Fruit fly (Drosophila melanogaster) whole organism, embryonic: Measurements from ENCODE around the gene Fitm.

Experiments used
- Asciz ChIP-seq: fragments of 200-800 bp; sonication (Bioruptor generic); optimal IDR thresholded peaks from 2 replicates; lab custom pipeline; 2017; ENCODE audit warnings: missing biosample characterization, mild to moderate bottlenecking, missing genetic modification characterization, missing genetic modification reagents
- BtbVII ChIP-seq: fragments of 200-800 bp; sonication (Bioruptor generic); optimal IDR thresholded peaks from 3 replicates; lab custom pipeline; 2017; ENCODE audit warnings: missing biosample characterization, mild to moderate bottlenecking, missing genetic modification characterization
- CG10565 ChIP-seq: fragments of 200-800 bp; sonication (Bioruptor generic); optimal IDR thresholded peaks from 3 replicates; lab custom pipeline; 2016; ENCODE audit warnings: missing biosample characterization, mild to moderate bottlenecking, missing genetic modification characterization
- CG10959 ChIP-seq: fragments of 200-800 bp; sonication (Bioruptor generic); IDR thresholded peaks from 2 replicates; pipeline ENCODE4 v1.3.6; 2022; ENCODE audit warnings: missing biosample characterization, missing genetic modification characterization
- CG11504 ChIP-seq: fragments of 200-800 bp; sonication (Bioruptor generic); optimal IDR thresholded peaks from 3 replicates; lab custom pipeline; 2019; ENCODE audit warnings: missing biosample characterization, mild to moderate bottlenecking, missing genetic modification characterization, moderate library complexity
- CG11560 ChIP-seq: fragments of 200-800 bp; sonication (Bioruptor generic); IDR thresholded peaks from 3 replicates; pipeline ENCODE4 v1.3.6; 2022; ENCODE audit warnings: missing biosample characterization, missing genetic modification characterization
- CG11723 ChIP-seq: fragments of 200-800 bp; sonication (Bioruptor generic); optimal IDR thresholded peaks from 2 replicates; lab custom pipeline; 2017; ENCODE audit warnings: missing biosample characterization, mild to moderate bottlenecking, missing genetic modification characterization
- CG12104 ChIP-seq: fragments of 200-800 bp; sonication (Bioruptor generic); optimal IDR thresholded peaks from 3 replicates; lab custom pipeline; 2016; ENCODE audit warnings: missing biosample characterization, missing genetic modification characterization
- CG12219 ChIP-seq: fragments of 200-800 bp; sonication (Bioruptor generic); optimal IDR thresholded peaks from 3 replicates; lab custom pipeline; 2018; ENCODE audit warnings: missing biosample characterization, mild to moderate bottlenecking, missing genetic modification characterization
- CG15479 ChIP-seq: fragments of 200-800 bp; sonication (Bioruptor generic); optimal IDR thresholded peaks from 3 replicates; lab custom pipeline; 2019; ENCODE audit warnings: missing biosample characterization, mild to moderate bottlenecking, missing genetic modification characterization, moderate library complexity
- CG16815 ChIP-seq: fragments of 200-800 bp; sonication (Bioruptor generic); optimal IDR thresholded peaks from 3 replicates; lab custom pipeline; 2017; ENCODE audit warnings: missing biosample characterization, mild to moderate bottlenecking, missing genetic modification characterization
- CG17612 ChIP-seq: fragments of 200-800 bp; sonication (Bioruptor generic); IDR thresholded peaks from 2 replicates; pipeline ENCODE4 v1.3.6; 2022; ENCODE audit warnings: missing biosample characterization, missing genetic modification characterization
- CG1792 ChIP-seq: fragments of 200-800 bp; sonication (Bioruptor generic); optimal IDR thresholded peaks from 2 replicates; lab custom pipeline; 2016; ENCODE audit warnings: missing biosample characterization, missing genetic modification characterization
- CG2120 ChIP-seq: fragments of 200-800 bp; sonication (Bioruptor generic); optimal IDR thresholded peaks from 3 replicates; lab custom pipeline; 2016; ENCODE audit warnings: missing biosample characterization, missing genetic modification characterization
- CG30403 ChIP-seq: fragments of 200-800 bp; sonication (Bioruptor generic); optimal IDR thresholded peaks from 3 replicates; lab custom pipeline; 2016; ENCODE audit warnings: missing biosample characterization, missing genetic modification characterization
- CG4360 ChIP-seq: fragments of 200-800 bp; sonication (Bioruptor generic); IDR thresholded peaks from 2 replicates; pipeline ENCODE4 v1.3.6; 2022; ENCODE audit warnings: missing biosample characterization, missing genetic modification characterization
- CkIIα-i1 ChIP-seq: fragments of 200-800 bp; sonication (Bioruptor generic); IDR thresholded peaks from 2 replicates; pipeline ENCODE4 v1.3.6; 2022; ENCODE audit warnings: missing biosample characterization, missing genetic modification characterization
- Drgx ChIP-seq: fragments of 200-800 bp; sonication (Bioruptor generic); IDR thresholded peaks from 2 replicates; pipeline ENCODE4 v1.3.6; 2022; ENCODE audit warnings: missing biosample characterization, missing genetic modification characterization
- Hand ChIP-seq: fragments of 200-800 bp; sonication (Bioruptor generic); optimal IDR thresholded peaks from 2 replicates; lab custom pipeline; 2017; ENCODE audit warnings: mild to moderate bottlenecking, missing biosample characterization, missing genetic modification reagents, missing genetic modification characterization
- Hey ChIP-seq: fragments of 200-800 bp; sonication (Bioruptor generic); optimal IDR thresholded peaks from 3 replicates; lab custom pipeline; 2018; ENCODE audit warnings: missing biosample characterization, mild to moderate bottlenecking, missing genetic modification characterization
- Hr3 ChIP-seq: fragments of 200-800 bp; sonication (Bioruptor generic); optimal IDR thresholded peaks from 3 replicates; lab custom pipeline; 2016; ENCODE audit warnings: missing biosample characterization, missing genetic modification characterization
- Hr39 ChIP-seq: fragments of >200 bp; optimal IDR thresholded peaks from 2 replicates; lab custom pipeline; 2017
- Lhr ChIP-seq: fragments of 200-800 bp; sonication (Bioruptor generic); optimal IDR thresholded peaks from 3 replicates; lab custom pipeline; 2017; ENCODE audit warnings: mild to moderate bottlenecking, missing biosample characterization, missing genetic modification reagents, missing genetic modification characterization
- Max ChIP-seq: fragments of 200-800 bp; sonication (Bioruptor generic); optimal IDR thresholded peaks from 2 replicates; lab custom pipeline; 2016; ENCODE audit warnings: missing biosample characterization, mild to moderate bottlenecking, missing genetic modification characterization
- Mes4 ChIP-seq: fragments of 200-800 bp; sonication (Bioruptor generic); optimal IDR thresholded peaks from 2 replicates; lab custom pipeline; 2016; ENCODE audit warnings: missing biosample characterization, missing genetic modification characterization
- Side ChIP-seq: fragments of 200-800 bp; sonication (Bioruptor generic); optimal IDR thresholded peaks from 2 replicates; lab custom pipeline; 2016; ENCODE audit warnings: missing biosample characterization, missing genetic modification characterization
- Sin3A ChIP-seq: fragments of >200 bp; optimal IDR thresholded peaks from 2 replicates; lab custom pipeline; 2018
- Spps ChIP-seq: fragments of 200-800 bp; sonication (Bioruptor generic); optimal IDR thresholded peaks from 2 replicates; lab custom pipeline; 2018; ENCODE audit warnings: missing biosample characterization, mild to moderate bottlenecking, missing genetic modification characterization
- Ssrp ChIP-seq: fragments of 200-800 bp; sonication (Bioruptor generic); optimal IDR thresholded peaks from 2 replicates; lab custom pipeline; 2018; ENCODE audit warnings: missing biosample characterization, mild to moderate bottlenecking, missing genetic modification characterization, moderate library complexity
- ac ChIP-seq: fragments of 200-800 bp; sonication (Bioruptor generic); optimal IDR thresholded peaks from 3 replicates; lab custom pipeline; 2017; ENCODE audit warnings: missing biosample characterization, mild to moderate bottlenecking, missing genetic modification characterization
- dysf ChIP-seq: fragments of 200-800 bp; sonication (Bioruptor generic); IDR thresholded peaks from 3 replicates; pipeline ENCODE4 v1.3.6; 2022; ENCODE audit warnings: missing biosample characterization, missing genetic modification characterization
- eve ChIP-seq, 2 experiments: fragments of >200 bp; optimal IDR thresholded peaks; 2 replicates each; lab custom pipeline; 2017; ENCODE audit warnings: missing biosample characterization in 2 of 2, missing genetic modification characterization in 2 of 2
- fd64A ChIP-seq: fragments of 200-800 bp; sonication (Bioruptor generic); optimal IDR thresholded peaks from 3 replicates; lab custom pipeline; 2018; ENCODE audit warnings: missing biosample characterization, mild to moderate bottlenecking, missing genetic modification characterization
- grau ChIP-seq: fragments of 200-800 bp; optimal IDR thresholded peaks from 3 replicates; lab custom pipeline; 2019; ENCODE audit warnings: missing biosample characterization, mild to moderate bottlenecking, missing genetic modification characterization, moderate library complexity
- gsb-n ChIP-seq: fragments of 200-800 bp; sonication (Bioruptor generic); optimal IDR thresholded peaks from 3 replicates; lab custom pipeline; 2018; ENCODE audit warnings: missing biosample characterization, mild to moderate bottlenecking, missing genetic modification characterization
- gt ChIP-seq: fragments of 200-800 bp; sonication (Bioruptor generic); IDR thresholded peaks from 2 replicates; pipeline ENCODE4 v1.3.6; 2022; ENCODE audit warnings: missing biosample characterization, missing genetic modification characterization
- kah ChIP-seq: fragments of 200-800 bp; sonication (Bioruptor generic); optimal IDR thresholded peaks from 2 replicates; lab custom pipeline; 2018; ENCODE audit warnings: missing biosample characterization, mild to moderate bottlenecking, missing genetic modification characterization
- ken ChIP-seq: fragments of 200-800 bp; sonication (Bioruptor generic); IDR thresholded peaks from 3 replicates; pipeline ENCODE4 v1.3.6; 2022; ENCODE audit warnings: missing biosample characterization, missing genetic modification characterization
- mirr ChIP-seq: fragments of 200-800 bp; sonication (Bioruptor generic); optimal IDR thresholded peaks from 3 replicates; lab custom pipeline; 2018; ENCODE audit warnings: missing biosample characterization, mild to moderate bottlenecking, missing genetic modification characterization
- mld ChIP-seq: fragments of 200-800 bp; sonication (Bioruptor generic); IDR thresholded peaks from 3 replicates; pipeline ENCODE4 v1.3.6; 2022; ENCODE audit warnings: missing biosample characterization, missing genetic modification characterization; ENCODE audit not compliant: partially characterized antibody
- nau ChIP-seq: fragments of 200-800 bp; sonication (Bioruptor generic); optimal IDR thresholded peaks from 3 replicates; lab custom pipeline; 2017; ENCODE audit warnings: missing biosample characterization, mild to moderate bottlenecking, missing genetic modification characterization, missing genetic modification reagents
- nerfin-2 ChIP-seq: fragments of 200-800 bp; sonication (Bioruptor generic); IDR thresholded peaks from 2 replicates; pipeline ENCODE4 v1.3.6; 2022; ENCODE audit warnings: missing biosample characterization, missing genetic modification characterization; ENCODE audit not compliant: partially characterized antibody
- nom ChIP-seq: fragments of 200-800 bp; sonication (Bioruptor generic); optimal IDR thresholded peaks from 2 replicates; lab custom pipeline; 2017; ENCODE audit warnings: missing biosample characterization, missing genetic modification characterization, mild to moderate bottlenecking, moderate library complexity, missing genetic modification reagents
- pan ChIP-seq, 4 experiments: fragments of >200 bp in 3 of 4; fragments of 200-800 bp in 1 of 4; sonication (Bioruptor generic) in 1 of 4; optimal IDR thresholded peaks in 3 of 4; IDR thresholded peaks in 1 of 4; 2 replicates each; pipeline versions ENCODE4 v1.3.6 to Lab custom; 2017 to 2022; ENCODE audit warnings: missing biosample characterization in 2 of 4, missing genetic modification characterization in 2 of 4, mixed read lengths in 1 of 4
- peb ChIP-seq: fragments of 200-800 bp; sonication (Bioruptor generic); IDR thresholded peaks from 2 replicates; pipeline ENCODE4 v1.3.6; 2022; ENCODE audit warnings: missing biosample characterization, missing genetic modification characterization
- pzg ChIP-seq: fragments of 200-800 bp; sonication (Bioruptor generic); optimal IDR thresholded peaks from 3 replicates; lab custom pipeline; 2018; ENCODE audit warnings: missing biosample characterization, mild to moderate bottlenecking, missing genetic modification characterization, moderate library complexity
- ssp ChIP-seq: fragments of 200-800 bp; sonication (Bioruptor generic); IDR thresholded peaks from 2 replicates; pipeline ENCODE4 v1.3.6; 2022; ENCODE audit warnings: missing biosample characterization, missing genetic modification characterization
- tin ChIP-seq: fragments of 200-800 bp; sonication (Bioruptor generic); optimal IDR thresholded peaks from 3 replicates; lab custom pipeline; 2016; ENCODE audit warnings: missing biosample characterization, missing genetic modification characterization
- tio ChIP-seq: fragments of 200-800 bp; sonication (Bioruptor generic); optimal IDR thresholded peaks from 2 replicates; lab custom pipeline; 2017; ENCODE audit warnings: missing biosample characterization, missing genetic modification characterization, inconsistent platforms
- trem ChIP-seq: fragments of 200-800 bp; optimal IDR thresholded peaks from 3 replicates; lab custom pipeline; 2019; ENCODE audit warnings: missing biosample characterization, mild to moderate bottlenecking, missing genetic modification characterization, moderate library complexity
- yki ChIP-seq: fragments of >200 bp; optimal IDR thresholded peaks from 3 replicates; lab custom pipeline; 2018

Gene Fitm

DNA sequence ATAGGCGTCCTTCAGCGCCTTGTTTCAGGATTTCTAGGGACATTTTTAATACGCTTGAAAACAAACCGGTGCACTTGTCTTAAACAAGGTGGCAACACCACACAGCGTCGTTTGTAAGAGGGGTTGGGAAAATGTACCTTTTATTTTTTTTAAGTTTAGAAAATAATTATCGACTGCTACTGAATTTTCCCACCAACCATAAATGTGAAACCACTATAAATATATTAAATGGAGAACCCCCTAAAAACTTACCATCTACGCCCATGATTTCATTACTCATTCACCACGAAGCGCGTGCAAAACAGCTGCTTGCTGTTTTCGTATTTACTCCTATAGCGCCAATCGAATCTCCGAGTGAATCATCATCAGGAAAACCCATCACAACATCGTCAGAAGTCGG lies 6.6 kb downstream of the Fitm start, which contains the start of the genes Tcs5 and CHMP2B (continued):
- TF ChIP-seq Mes4 (GFP tag; lab: Kevin White, UChicago) (peak; percentile 99), Hr39 (lab: Kevin White, UChicago) (no peak), grau (peak; percentile 99), Ssrp (tag; lab: Kevin White, UChicago) (peak; percentile 100), CG11723 (peak; percentile 100), Side (GFP tag; lab: Kevin White, UChicago) (peak; percentile 99), Spps (tag; lab: Kevin White, UChicago) (peak; percentile 99), CG16815 (GFP tag; lab: Kevin White, UChicago) (peak; percentile 100), ssp (GFP tag; lab: Robert Waterston, UW) (peak; percentile 98), pan (optimal IDR thresholded peaks at IDR 0.05; lab: Kevin White, UChicago) (no peak), pan (GFP tag; optimal IDR thresholded peaks at IDR 0.05 in 1 of 2, IDR thresholded peaks at IDR 0.05 in 1 of 2) (peak in 1 of 2 experiments; percentile 100), ac (peak; percentile 99), Hand (peak; percentile 98), trem (tag; lab: Kevin White, UChicago) (peak; percentile 97), Hr3 (GFP tag; lab: Kevin White, UChicago) (peak; percentile 100), Drgx (peak; percentile 100), dysf (GFP tag; lab: Robert Waterston, UW) (peak; percentile 100), tin (GFP tag; lab: Kevin White, UChicago) (peak; percentile 100), tio (GFP tag; lab: Kevin White, UChicago) (peak; percentile 100), nau (peak; percentile 99), gt (GFP tag; lab: Robert Waterston, UW) (peak; percentile 100), CG11560 (tag; lab: Robert Waterston, UW) (peak; percentile 97), CG12104 (GFP tag; lab: Kevin White, UChicago) (peak; percentile 99), CG17612 (GFP tag; lab: Robert Waterston, UW) (peak; percentile 99), nom (peak; percentile 99), CG4360 (GFP tag; lab: Robert Waterston, UW) (peak; percentile 96), kah (GFP tag; lab: Kevin White, UChicago) (peak; percentile 98), CG15479 (GFP tag; lab: Kevin White, UChicago) (peak; percentile 80), mirr (GFP tag; lab: Kevin White, UChicago) (peak; percentile 99), CG10959 (GFP tag; lab: Robert Waterston, UW) (peak; percentile 100), CG10565 (GFP tag; lab: Kevin White, UChicago) (peak; percentile 98), Sin3A (peak; percentile 66), BtbVII (GFP tag; lab: Kevin White, UChicago) (peak; percentile 99), mld (no peak), CG1792 (peak; percentile 98), pzg (GFP tag; lab: Kevin White, UChicago) (peak; percentile 73), CG12219 (peak; percentile 99), CG30403 (GFP tag; lab: Kevin White, UChicago) (peak; percentile 100), eve (GFP tag; optimal IDR thresholded peaks at IDR 0.05; lab: Kevin White, UChicago) (peak in 1 of 2 experiments; percentile 80), Asciz (peak; percentile 99), Hey (peak; percentile 97), CG2120 (GFP tag; lab: Kevin White, UChicago) (peak; percentile 100), fd64A (peak; percentile 99), Lhr (GFP tag; lab: Kevin White, UChicago) (peak; percentile 99), ken (GFP tag; lab: Robert Waterston, UW) (peak; percentile 100), nerfin-2 (peak; percentile 16; the same call in 1 of the 2 replicates), CG11504 (peak; percentile 99), gsb-n (tag; lab: Kevin White, UChicago) (peak; percentile 99), CkIIα-i1 (peak; percentile 99), Max (GFP tag; lab: Kevin White, UChicago) (peak; percentile 100), yki (lab: Kevin White, UChicago) (no peak), peb (peak; percentile 100)
